Worm (Caenorhabditis elegans): ENCODE results near the gene snf-12.

Gene snf-12

DNA sequence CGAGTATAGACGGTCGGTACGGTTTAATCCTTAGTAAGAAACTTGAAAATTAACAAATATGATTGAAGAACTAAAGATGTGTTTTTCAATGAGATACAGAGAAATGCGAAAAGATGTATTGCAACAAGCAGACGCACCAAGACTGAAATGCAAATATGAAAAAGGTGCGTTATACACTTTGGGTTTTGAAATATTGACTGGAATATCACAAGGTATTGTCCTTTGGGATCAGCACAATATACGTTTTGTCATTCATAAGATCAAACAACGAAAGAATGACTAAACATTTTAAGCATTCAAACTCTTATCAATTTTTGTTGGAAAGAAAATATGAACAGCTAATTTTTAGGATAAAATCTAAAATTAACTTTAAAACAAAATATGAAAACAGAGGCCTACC lies 6.5 kb upstream of the snf-12 start, which contains the start of gene T25B6.6:
Gene T25B6.6 (minus strand): TSS at position 101 of the 400 bp plus-strand sequence.
- TF ChIP-seq nhr-23 (tag; optimal IDR thresholded peaks at IDR 0.05): no peak

DNA sequence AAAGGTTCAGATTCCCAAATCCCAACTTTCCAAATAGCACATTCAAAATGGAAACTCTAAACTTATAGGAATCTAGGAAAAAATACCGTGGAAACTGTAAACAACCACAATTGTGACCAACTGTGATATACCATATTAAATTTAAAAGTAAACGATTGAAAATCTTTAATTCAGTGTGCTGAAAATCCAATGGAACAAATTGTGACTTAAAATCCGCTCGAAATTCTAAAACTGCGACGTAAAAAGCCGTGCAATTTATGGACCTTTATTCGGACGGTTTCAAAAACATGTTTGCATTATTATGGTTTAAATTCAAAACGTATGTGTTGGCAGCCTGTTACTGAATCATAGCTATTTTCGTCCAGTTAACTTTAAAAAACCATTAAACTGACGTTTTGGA lies 5.5 kb upstream of the snf-12 start:
- TF ChIP-seq lsy-2 (tag; optimal IDR thresholded peaks at IDR 0.05): no peak
- no peak for TF ChIP-seq dmd-4 (tag; optimal IDR thresholded peaks at IDR 0.05)
- TF ChIP-seq mab-5 (tag; optimal IDR thresholded peaks at IDR 0.05): no peak
- TF ChIP-seq skn-1 (tag; optimal IDR thresholded peaks at IDR 0.05): no peak
- no peak for TF ChIP-seq lin-13 (GFP tag; optimal IDR thresholded peaks at IDR 0.05)
- TF ChIP-seq elt-3 (tag; optimal IDR thresholded peaks at IDR 0.05): no peak
- no peak for TF ChIP-seq nhr-23 (tag; optimal IDR thresholded peaks at IDR 0.05)
- no peak for TF ChIP-seq nhr-237 (tag; optimal IDR thresholded peaks at IDR 0.05)

DNA sequence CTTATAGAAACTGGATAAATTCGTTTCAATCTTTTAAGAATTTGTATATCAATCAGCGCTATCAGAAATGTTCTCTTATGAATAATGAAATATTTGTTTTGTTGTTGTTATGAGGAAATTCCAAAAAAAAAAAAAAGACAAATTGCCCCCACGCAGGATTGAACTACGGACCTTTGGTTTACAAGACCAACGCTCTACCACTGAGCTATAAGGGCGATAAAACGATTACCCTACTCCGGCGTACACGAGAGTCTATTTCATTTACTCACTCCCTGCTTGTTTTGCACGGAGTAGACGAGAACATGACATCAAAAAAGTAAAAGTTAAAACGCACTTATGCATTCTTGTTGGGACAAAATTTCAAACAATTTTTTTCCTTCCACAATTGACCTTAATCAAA lies 5.0 kb upstream of the snf-12 start:
- TF ChIP-seq nhr-25 (tag; optimal IDR thresholded peaks at IDR 0.05) (no peak), aly-2 (tag; optimal IDR thresholded peaks at IDR 0.05) (no peak), sma-9 (GFP tag; optimal IDR thresholded peaks at IDR 0.05) (peak; percentile 42), sma-9 (tag; optimal IDR thresholded peaks at IDR 0.05) (no peak), unc-55 (GFP tag; optimal IDR thresholded peaks at IDR 0.05) (no peak), alr-1 (tag; optimal IDR thresholded peaks at IDR 0.05) (no peak), gmeb-1 (tag; optimal IDR thresholded peaks at IDR 0.05) (no peak), lsy-2 (tag; optimal IDR thresholded peaks at IDR 0.05) (no peak), unc-39 (tag; optimal IDR thresholded peaks at IDR 0.05) (no peak), crh-2 (tag; optimal IDR thresholded peaks at IDR 0.05) (peak; percentile 4), C34F6.9 (tag; optimal IDR thresholded peaks at IDR 0.05) (no peak), dmd-4 (tag; optimal IDR thresholded peaks at IDR 0.05) (no peak), nhr-21 (tag; optimal IDR thresholded peaks at IDR 0.05) (peak; percentile 26), ceh-82 (tag; optimal IDR thresholded peaks at IDR 0.05) (no peak), fos-1 (tag; optimal IDR thresholded peaks at IDR 0.05) (peak; percentile 25), nhr-10 (tag; optimal IDR thresholded peaks at IDR 0.05) (no peak), nhr-12 (tag; optimal IDR thresholded peaks at IDR 0.05) (no peak), sma-3 (GFP tag; optimal IDR thresholded peaks at IDR 0.05) (peak; percentile 10), elt-1 (tag; optimal IDR thresholded peaks at IDR 0.05) (no peak), skn-1 (tag; optimal IDR thresholded peaks at IDR 0.05) (no peak), ceh-16 (tag; optimal IDR thresholded peaks at IDR 0.05) (no peak)

DNA sequence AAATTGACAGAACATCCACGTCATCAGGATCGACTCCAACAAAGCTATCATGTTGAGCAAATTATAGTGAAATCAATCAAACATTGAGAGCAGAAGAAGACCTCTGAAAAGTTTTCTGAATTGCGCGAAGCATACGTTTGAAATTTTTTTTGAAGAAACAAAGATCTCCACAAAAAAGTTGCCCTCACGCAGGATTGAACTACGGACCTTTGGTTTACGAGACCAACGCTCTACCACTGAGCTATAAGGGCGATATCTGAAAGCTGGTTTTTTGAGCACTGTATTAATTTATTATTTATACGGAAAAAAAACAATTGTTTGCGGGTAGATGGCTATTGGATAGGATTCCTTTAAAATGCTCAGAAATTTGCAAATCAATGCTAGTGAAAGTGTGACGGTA lies 3.8 kb upstream of the snf-12 start:
- TF ChIP-seq lin-39 (tag; optimal IDR thresholded peaks at IDR 0.05) (no peak), elt-3 (tag; optimal IDR thresholded peaks at IDR 0.05) (no peak), fos-1 (tag; optimal IDR thresholded peaks at IDR 0.05) (no peak), lin-11 (tag; optimal IDR thresholded peaks at IDR 0.05) (no peak), F13H6.1 (tag; optimal IDR thresholded peaks at IDR 0.05) (no peak), mdl-1 (tag; optimal IDR thresholded peaks at IDR 0.05) (no peak), blmp-1 (tag; optimal IDR thresholded peaks at IDR 0.05; ENCODE audit: insufficient read depth) (no peak), unc-39 (tag; optimal IDR thresholded peaks at IDR 0.05) (no peak)

DNA sequence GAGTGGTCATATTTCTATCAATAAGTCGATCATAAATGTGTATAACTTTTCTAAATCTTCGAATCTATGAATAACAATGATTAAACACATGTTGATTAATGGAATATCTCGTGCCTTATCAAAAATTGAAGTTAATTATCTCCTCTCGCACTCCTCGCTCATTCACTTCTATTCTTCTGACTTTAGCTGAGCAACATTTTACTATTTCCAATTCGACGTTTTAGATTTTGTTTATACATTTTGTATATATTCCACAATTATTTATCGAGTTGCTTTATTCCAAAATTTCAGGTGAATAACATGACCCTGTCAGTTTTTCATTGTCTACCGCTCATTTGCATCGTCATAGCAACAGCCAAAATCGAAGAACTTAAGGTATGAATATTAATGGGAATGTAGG lies 2.0 kb upstream of the snf-12 start, which contains the start of gene T25B6.3:
Gene T25B6.3 (plus strand): TSS at position 301 of the 400 bp plus-strand sequence.
- TF ChIP-seq alr-1 (tag; optimal IDR thresholded peaks at IDR 0.05): no peak
- TF ChIP-seq nhr-237 (tag; optimal IDR thresholded peaks at IDR 0.05): no peak
- TF ChIP-seq mdl-1 (tag; optimal IDR thresholded peaks at IDR 0.05): no peak
- TF ChIP-seq nhr-11 (tag; optimal IDR thresholded peaks at IDR 0.05): no peak
- TF ChIP-seq lin-11 (tag; optimal IDR thresholded peaks at IDR 0.05): no peak
- no peak for TF ChIP-seq sem-4 (tag; optimal IDR thresholded peaks at IDR 0.05)
- TF ChIP-seq ZK546.5 (tag; optimal IDR thresholded peaks at IDR 0.05): no peak
- no peak for TF ChIP-seq fos-1 (tag; optimal IDR thresholded peaks at IDR 0.05)
- TF ChIP-seq egl-27 (tag; optimal IDR thresholded peaks at IDR 0.05): no peak
- TF ChIP-seq ztf-1 (GFP tag; conservative IDR thresholded peaks at IDR 0.05): no peak
- TF ChIP-seq peb-1 (tag; optimal IDR thresholded peaks at IDR 0.05): no peak
- TF ChIP-seq mab-5 (tag; optimal IDR thresholded peaks at IDR 0.05): no peak
- TF ChIP-seq nhr-25 (tag; optimal IDR thresholded peaks at IDR 0.05): no peak
